Worm (Caenorhabditis elegans) whole organism, L4 larva: ENCODE results near the gene ubxn-5.

Experiments used
- T26A8.4 ChIP-seq: fragments of 200-800 bp; sonication (Bioruptor generic); IDR thresholded peaks from 2 replicates; pipeline ENCODE4 v1.3.6; 2022; ENCODE audit warnings: missing genetic modification characterization, missing compliant biosample characterization
- Y5F2A.4 ChIP-seq: fragments of 200-800 bp; sonication (Bioruptor generic); optimal IDR thresholded peaks from 2 replicates; lab custom pipeline; 2018; ENCODE audit warnings: mild to moderate bottlenecking, missing genetic modification characterization, missing compliant biosample characterization
- Y75B8A.6 ChIP-seq: fragments of 200-800 bp; sonication (Bioruptor generic); IDR thresholded peaks from 2 replicates; pipeline ENCODE4 v1.3.6; 2022; ENCODE audit warnings: missing genetic modification reagents, missing genetic modification characterization, missing compliant biosample characterization
- ZK546.5 ChIP-seq, 2 experiments: sonication (generic microtip); optimal IDR thresholded peaks; 2 replicates each; lab custom pipeline; 2017; ENCODE audit warnings: missing biosample characterization in 2 of 2, missing genetic modification characterization in 2 of 2
- ama-1 ChIP-seq: fragments of 150-350 bp; optimal IDR thresholded peaks from 2 replicates; lab custom pipeline; 2014; ENCODE audit warnings: inconsistent platforms, mixed read lengths
- ceh-32 ChIP-seq: sonication (generic microtip); optimal IDR thresholded peaks from 2 replicates; lab custom pipeline; 2016; ENCODE audit warnings: mild to moderate bottlenecking, missing genetic modification characterization, missing compliant biosample characterization; ENCODE audit not compliant: poor library complexity
- ceh-44 ChIP-seq: fragments of 200-800 bp; sonication (Bioruptor generic); IDR thresholded peaks from 2 replicates; pipeline ENCODE4 v1.3.6; 2022; ENCODE audit warnings: missing genetic modification reagents, missing genetic modification characterization, missing compliant biosample characterization
- ceh-62 ChIP-seq: sonication (generic microtip); optimal IDR thresholded peaks from 2 replicates; lab custom pipeline; 2017; ENCODE audit warnings: missing biosample characterization, missing genetic modification characterization
- cey-2 ChIP-seq: sonication (generic microtip); optimal IDR thresholded peaks from 3 replicates; lab custom pipeline; 2017; ENCODE audit warnings: missing genetic modification characterization, mild to moderate bottlenecking, missing compliant biosample characterization, antibody characterized with exemption, borderline replicate concordance; ENCODE audit not compliant: insufficient read depth
- ctbp-1 ChIP-seq: fragments of 200-800 bp; sonication (Bioruptor generic); IDR thresholded peaks from 2 replicates; pipeline ENCODE4 v1.3.6; 2022; ENCODE audit warnings: missing genetic modification reagents, missing genetic modification characterization, missing compliant biosample characterization
- daf-16 ChIP-seq, 3 experiments: sonication (generic microtip); optimal IDR thresholded peaks; 2 replicates each; lab custom pipeline; 2016 to 2017; ENCODE audit warnings: missing genetic modification characterization in 3 of 3, missing genetic modification reagents in 3 of 3, mild to moderate bottlenecking in 2 of 3, missing compliant biosample characterization in 2 of 3, missing biosample characterization in 1 of 3, moderate library complexity in 1 of 3
- daf-8 ChIP-seq: fragments of 200-800 bp; sonication (Bioruptor generic); IDR thresholded peaks from 2 replicates; pipeline ENCODE4 v1.3.6; 2022; ENCODE audit warnings: missing genetic modification characterization, missing compliant biosample characterization
- dmd-6 ChIP-seq: fragments of 200-800 bp; sonication (Bioruptor generic); IDR thresholded peaks from 2 replicates; pipeline ENCODE4 v1.3.6; 2022; ENCODE audit warnings: missing genetic modification reagents, missing genetic modification characterization, missing compliant biosample characterization
- dmd-9 ChIP-seq: fragments of 200-800 bp; sonication (Bioruptor generic); IDR thresholded peaks from 2 replicates; pipeline ENCODE4 v1.3.6; 2022; ENCODE audit warnings: missing genetic modification reagents, missing genetic modification characterization, missing compliant biosample characterization
- duxl-1 ChIP-seq: sonication (generic microtip); optimal IDR thresholded peaks from 2 replicates; lab custom pipeline; 2016; ENCODE audit warnings: mild to moderate bottlenecking, missing genetic modification characterization, moderate library complexity, missing compliant biosample characterization; ENCODE audit not compliant: poor library complexity
- egl-27 ChIP-seq: sonication (generic microtip); optimal IDR thresholded peaks from 3 replicates; lab custom pipeline; 2017; ENCODE audit warnings: missing biosample characterization, missing genetic modification reagents, missing genetic modification characterization
- egl-43 ChIP-seq: fragments of 200-800 bp; sonication (Bioruptor generic); IDR thresholded peaks from 2 replicates; pipeline ENCODE4 v1.3.6; 2022; ENCODE audit warnings: missing genetic modification reagents, missing genetic modification characterization, missing compliant biosample characterization
- gei-8 ChIP-seq: fragments of 200-800 bp; sonication (Bioruptor generic); optimal IDR thresholded peaks from 2 replicates; lab custom pipeline; 2018; ENCODE audit warnings: mild to moderate bottlenecking, missing genetic modification characterization, missing compliant biosample characterization
- hlh-11 ChIP-seq: fragments of 200-800 bp; sonication (Bioruptor generic); optimal IDR thresholded peaks from 2 replicates; lab custom pipeline; 2018; ENCODE audit warnings: mild to moderate bottlenecking, missing genetic modification characterization, missing compliant biosample characterization
- hlh-30 ChIP-seq: sonication (generic microtip); optimal IDR thresholded peaks from 2 replicates; lab custom pipeline; 2017; ENCODE audit warnings: antibody characterized with exemption, mild to moderate bottlenecking, missing genetic modification characterization, missing compliant biosample characterization; ENCODE audit not compliant: insufficient read depth
- hmg-1.1 ChIP-seq: fragments of 200-800 bp; sonication (Bioruptor generic); IDR thresholded peaks from 2 replicates; pipeline ENCODE4 v1.3.6; 2022; ENCODE audit warnings: missing genetic modification reagents, missing genetic modification characterization, missing compliant biosample characterization
- jun-1 ChIP-seq: fragments of 150-350 bp; optimal IDR thresholded peaks from 2 replicates; lab custom pipeline; 2014; ENCODE audit warnings: missing biosample characterization, missing genetic modification reagents, missing genetic modification characterization
- lin-1 ChIP-seq: fragments of 200-800 bp; sonication (Bioruptor generic); IDR thresholded peaks from 2 replicates; pipeline ENCODE4 v1.3.6; 2022; ENCODE audit warnings: missing genetic modification reagents, missing genetic modification characterization, missing compliant biosample characterization
- lin-13 ChIP-seq: fragments of 150-350 bp; optimal IDR thresholded peaks from 2 replicates; lab custom pipeline; 2014; ENCODE audit warnings: missing biosample characterization, missing genetic modification reagents, missing genetic modification characterization
- lin-39 ChIP-seq: fragments of 150-350 bp; optimal IDR thresholded peaks from 2 replicates; lab custom pipeline; 2014; ENCODE audit warnings: missing biosample characterization, missing genetic modification reagents, missing genetic modification characterization
- lir-3 ChIP-seq: sonication (generic microtip); optimal IDR thresholded peaks from 2 replicates; lab custom pipeline; 2016; ENCODE audit warnings: mild to moderate bottlenecking, missing genetic modification characterization, missing compliant biosample characterization
- nhr-11 ChIP-seq: fragments of 150-350 bp; optimal IDR thresholded peaks from 2 replicates; lab custom pipeline; 2014; ENCODE audit warnings: missing biosample characterization, missing genetic modification characterization
- nhr-111 ChIP-seq: fragments of 200-800 bp; sonication (Bioruptor generic); optimal IDR thresholded peaks from 2 replicates; lab custom pipeline; 2018; ENCODE audit warnings: mild to moderate bottlenecking, missing genetic modification characterization, missing compliant biosample characterization
- nhr-237 ChIP-seq: sonication (generic microtip); optimal IDR thresholded peaks from 2 replicates; lab custom pipeline; 2017; ENCODE audit warnings: missing biosample characterization, missing genetic modification characterization
- nhr-28 ChIP-seq: fragments of 150-350 bp; optimal IDR thresholded peaks from 2 replicates; lab custom pipeline; 2014; ENCODE audit warnings: missing biosample characterization, missing genetic modification characterization
- nhr-42 ChIP-seq: fragments of 200-800 bp; sonication (Bioruptor generic); IDR thresholded peaks from 2 replicates; pipeline ENCODE4 v1.3.6; 2022; ENCODE audit warnings: missing genetic modification characterization, missing compliant biosample characterization
- nhr-48 ChIP-seq: sonication (generic microtip); optimal IDR thresholded peaks from 2 replicates; lab custom pipeline; 2016; ENCODE audit warnings: mild to moderate bottlenecking, missing genetic modification characterization, missing compliant biosample characterization
- nhr-76 ChIP-seq: fragments of 150-350 bp; optimal IDR thresholded peaks from 2 replicates; lab custom pipeline; 2014; ENCODE audit warnings: missing biosample characterization, missing genetic modification characterization
- nhr-77 ChIP-seq: fragments of 150-350 bp; optimal IDR thresholded peaks from 2 replicates; lab custom pipeline; 2014; ENCODE audit warnings: missing biosample characterization, missing genetic modification characterization
- php-3 ChIP-seq: fragments of 200-800 bp; sonication (Bioruptor generic); IDR thresholded peaks from 2 replicates; pipeline ENCODE4 v1.3.6; 2022; ENCODE audit warnings: missing genetic modification reagents, missing genetic modification characterization, missing compliant biosample characterization
- pqm-1 ChIP-seq: sonication (generic microtip); optimal IDR thresholded peaks from 2 replicates; lab custom pipeline; 2017; ENCODE audit warnings: missing biosample characterization, missing genetic modification characterization
- sdz-12 ChIP-seq: fragments of 200-800 bp; sonication (Bioruptor generic); optimal IDR thresholded peaks from 2 replicates; lab custom pipeline; 2018; ENCODE audit warnings: mild to moderate bottlenecking, missing genetic modification characterization, missing compliant biosample characterization
- unc-130 ChIP-seq: sonication (generic microtip); optimal IDR thresholded peaks from 2 replicates; lab custom pipeline; 2016; ENCODE audit warnings: missing genetic modification reagents, missing genetic modification characterization, missing compliant biosample characterization
- unc-39 ChIP-seq: sonication (generic microtip); optimal IDR thresholded peaks from 2 replicates; lab custom pipeline; 2017; ENCODE audit warnings: missing biosample characterization, missing genetic modification characterization
- vab-7 ChIP-seq: fragments of 200-800 bp; sonication (Bioruptor generic); IDR thresholded peaks from 2 replicates; pipeline ENCODE4 v1.3.6; 2022; ENCODE audit warnings: missing genetic modification reagents, missing genetic modification characterization, missing compliant biosample characterization
- zag-1 ChIP-seq: fragments of 150-350 bp; optimal IDR thresholded peaks from 2 replicates; lab custom pipeline; 2014; ENCODE audit warnings: missing biosample characterization, missing genetic modification characterization
- zfp-2 ChIP-seq: sonication (generic microtip); optimal IDR thresholded peaks from 2 replicates; lab custom pipeline; 2016; ENCODE audit warnings: mild to moderate bottlenecking, missing genetic modification characterization, missing compliant biosample characterization

ubxn-5 gene

ce11 chrII:10239595-10239994 is 5.3 kb upstream of the ubxn-5 start, which contains the start of gene mec-15:
Gene mec-15, minus strand, starts transcription at chrII:10239695.
- TF ChIP-seq cey-2 (tag; lab: Kevin White, UChicago) (no peak), jun-1 (tag; lab: Kevin White, UChicago) (no peak), hlh-30 (tag; lab: Kevin White, UChicago) (no peak), dmd-6 (GFP tag; lab: Robert Waterston, UW) (no peak), nhr-76 (tag; lab: Kevin White, UChicago) (no peak), nhr-111 (GFP tag; lab: Kevin White, UChicago) (no peak), lir-3 (tag; lab: Kevin White, UChicago) (no peak), ama-1 (lab: Kevin White, UChicago) (no peak), egl-43 (GFP tag; lab: Robert Waterston, UW) (no peak), Y5F2A.4 (GFP tag; lab: Kevin White, UChicago) (no peak), ceh-62 (tag; lab: Kevin White, UChicago) (no peak), Y75B8A.6 (GFP tag; lab: Robert Waterston, UW) (no peak), lin-13 (no peak), nhr-42 (GFP tag; lab: Robert Waterston, UW) (no peak), unc-130 (GFP tag; lab: Kevin White, UChicago) (no peak), nhr-11 (tag; lab: Kevin White, UChicago) (no peak), php-3 (no peak)

ce11 chrII:10231874-10232273 is 2.4 kb downstream of the ubxn-5 start:
- TF ChIP-seq ZK546.5 (tag; optimal IDR thresholded peaks at IDR 0.05; lab: Kevin White, UChicago) (no peak), ceh-44 (GFP tag; lab: Robert Waterston, UW) (no peak), egl-27 (tag; lab: Kevin White, UChicago) (no peak), nhr-77 (tag; lab: Kevin White, UChicago) (no peak), zag-1 (tag; lab: Kevin White, UChicago) (no peak), hlh-11 (peak; percentile 29), nhr-28 (tag; lab: Kevin White, UChicago) (peak; percentile 12), lin-39 (tag; lab: Kevin White, UChicago) (no peak), ctbp-1 (GFP tag; lab: Robert Waterston, UW) (no peak), gei-8 (GFP tag; lab: Kevin White, UChicago) (no peak), php-3 (0 out of 2 replicates have a peak, but pooled peaks have one; percentile 19), dmd-9 (GFP tag; lab: Robert Waterston, UW) (no peak), nhr-237 (tag; lab: Kevin White, UChicago) (no peak), nhr-48 (tag; lab: Kevin White, UChicago) (no peak), dmd-6 (GFP tag; lab: Robert Waterston, UW) (peak; percentile 53), duxl-1 (tag; lab: Kevin White, UChicago) (no peak), nhr-11 (tag; lab: Kevin White, UChicago) (no peak), hmg-1.1 (no peak), ceh-32 (tag; lab: Kevin White, UChicago) (no peak), nhr-42 (GFP tag; lab: Robert Waterston, UW) (no peak), vab-7 (GFP tag; lab: Robert Waterston, UW) (no peak), unc-39 (no peak), ama-1 (lab: Kevin White, UChicago) (no peak), sdz-12 (GFP tag; lab: Kevin White, UChicago) (no peak), T26A8.4 (no peak), zfp-2 (no peak), daf-8 (no peak), egl-43 (GFP tag; lab: Robert Waterston, UW) (no peak), pqm-1 (tag; lab: Kevin White, UChicago) (peak; percentile 45), daf-16 (GFP tag; optimal IDR thresholded peaks at IDR 0.05; lab: Kevin White, UChicago) (no peak), daf-16 (tag; optimal IDR thresholded peaks at IDR 0.05; lab: Kevin White, UChicago) (peak; percentile 92), lin-1 (GFP tag; lab: Robert Waterston, UW) (no peak)
